Fruit fly (Drosophila melanogaster): Measurements from ENCODE around the gene eg.

eg gene

DNA sequence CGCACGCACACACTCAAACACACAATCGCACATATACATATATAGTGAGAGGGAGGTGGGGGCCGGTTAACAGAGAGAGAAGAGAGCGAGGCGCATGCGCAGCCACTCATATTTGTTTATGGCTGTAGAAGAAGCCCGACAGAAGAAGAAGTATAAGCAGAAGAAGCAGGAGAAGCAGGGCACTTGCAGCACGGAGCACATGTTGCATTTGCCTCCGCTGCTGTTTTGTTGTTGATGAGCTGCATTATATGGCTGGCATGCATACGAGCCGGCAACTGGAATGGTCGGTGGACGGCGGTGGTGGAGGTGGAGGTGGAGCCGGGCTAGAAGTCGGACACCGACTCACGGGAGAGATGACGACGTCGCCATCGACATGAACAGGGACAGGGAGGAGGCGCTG is 8.1 kb upstream of the eg start:
- TF ChIP-seq insv (GFP tag; optimal IDR thresholded peaks at IDR 0.05) (no peak), CG8944 (GFP tag; optimal IDR thresholded peaks at IDR 0.05) (no peak), CG8765 (GFP tag; IDR thresholded peaks at IDR 0.05) (no peak), lab (GFP tag; optimal IDR thresholded peaks at IDR 0.05) (no peak), CG8290 (GFP tag; optimal IDR thresholded peaks at IDR 0.05) (no peak), CG8290 (tag; optimal IDR thresholded peaks at IDR 0.05) (no peak), Mes4 (GFP tag; optimal IDR thresholded peaks at IDR 0.05) (no peak), Sin3A (optimal IDR thresholded peaks at IDR 0.05) (no peak), CG32767 (GFP tag; IDR thresholded peaks at IDR 0.05) (no peak), CG15601 (tag; optimal IDR thresholded peaks at IDR 0.05) (no peak), bab2 (GFP tag; optimal IDR thresholded peaks at IDR 0.05) (no peak), CG13894 (tag; optimal IDR thresholded peaks at IDR 0.05) (no peak), pb (GFP tag; optimal IDR thresholded peaks at IDR 0.05) (no peak), peb (GFP tag; IDR thresholded peaks at IDR 0.05) (no peak), Trl (optimal IDR thresholded peaks at IDR 0.05) (peak in 1 of 2 experiments; percentile 60), Trl (GFP tag; optimal IDR thresholded peaks at IDR 0.05) (no peak), Nf-YC (tag; optimal IDR thresholded peaks at IDR 0.05) (peak; percentile 37), Usf (GFP tag; optimal IDR thresholded peaks at IDR 0.05) (no peak), BtbVII (GFP tag; optimal IDR thresholded peaks at IDR 0.05) (no peak), disco-r (GFP tag; optimal IDR thresholded peaks at IDR 0.05) (no peak), CG4424 (GFP tag; optimal IDR thresholded peaks at IDR 0.05) (no peak), Doc3 (GFP tag; IDR thresholded peaks at IDR 0.05; ENCODE audit: partially characterized antibody) (no peak), CG31365 (tag; optimal IDR thresholded peaks at IDR 0.05) (no peak), CG33213 (GFP tag; optimal IDR thresholded peaks at IDR 0.05) (no peak), CG30020 (tag; optimal IDR thresholded peaks at IDR 0.05) (no peak), amos (GFP tag; IDR thresholded peaks at IDR 0.05; ENCODE audit: partially characterized antibody) (no peak), hb (GFP tag; IDR thresholded peaks at IDR 0.05; ENCODE audit: partially characterized antibody) (no peak), z (GFP tag; IDR thresholded peaks at IDR 0.05) (no peak), Jarid2 (GFP tag; optimal IDR thresholded peaks at IDR 0.05) (peak; percentile 23), pzg (GFP tag; optimal IDR thresholded peaks at IDR 0.05) (no peak), gt (GFP tag; IDR thresholded peaks at IDR 0.05) (no peak), GATAe (GFP tag; conservative IDR thresholded peaks at IDR 0.05) (no peak), Hr78 (GFP tag; optimal IDR thresholded peaks at IDR 0.05) (no peak), CG12659 (GFP tag; optimal IDR thresholded peaks at IDR 0.05) (no peak), chn (GFP tag; optimal IDR thresholded peaks at IDR 0.05) (no peak), CG4617 (GFP tag; optimal IDR thresholded peaks at IDR 0.05; ENCODE audit: borderline replicate concordance) (no peak), Hr39 (optimal IDR thresholded peaks at IDR 0.05) (no peak), cato (GFP tag; optimal IDR thresholded peaks at IDR 0.05; ENCODE audit: borderline replicate concordance) (no peak), CG7987 (GFP tag; optimal IDR thresholded peaks at IDR 0.05) (no peak), CG17802 (tag; optimal IDR thresholded peaks at IDR 0.05) (no peak), onecut (GFP tag; IDR thresholded peaks at IDR 0.05) (no peak), CG17328 (GFP tag; IDR thresholded peaks at IDR 0.05) (no peak), kay (GFP tag; optimal IDR thresholded peaks at IDR 0.05) (no peak), CG2120 (GFP tag; optimal IDR thresholded peaks at IDR 0.05) (no peak), Bdp1 (GFP tag; optimal IDR thresholded peaks at IDR 0.05) (no peak), CG12155 (GFP tag; optimal IDR thresholded peaks at IDR 0.05) (no peak), CG17385 (GFP tag; optimal IDR thresholded peaks at IDR 0.05) (peak; percentile 31), nmo (GFP tag; optimal IDR thresholded peaks at IDR 0.05) (no peak), kni (GFP tag; optimal IDR thresholded peaks at IDR 0.05) (peak; percentile 1), CG2129 (GFP tag; IDR thresholded peaks at IDR 0.05; ENCODE audit: partially characterized antibody) (no peak), Atf6 (GFP tag; IDR thresholded peaks at IDR 0.05) (no peak), ftz-f1 (GFP tag; optimal IDR thresholded peaks at IDR 0.05) (no peak), CG10274 (GFP tag; optimal IDR thresholded peaks at IDR 0.05) (no peak)

Measured in whole organism, embryonic.